Fruit fly (Drosophila melanogaster) Kc167 (cell line): ENCODE results near the gene Sems.

Experiments
- Myc ChIP-seq: fragments of >200 bp; optimal IDR thresholded peaks from 2 replicates; lab custom pipeline; 2017; ENCODE audit warnings: missing external identifiers
- Sin3A ChIP-seq: fragments of >200 bp; optimal IDR thresholded peaks from 2 replicates; lab custom pipeline; 2018; ENCODE audit warnings: missing external identifiers
- h ChIP-seq: fragments of >200 bp; optimal IDR thresholded peaks from 3 replicates; lab custom pipeline; 2018; ENCODE audit warnings: missing external identifiers
- insv ChIP-seq: fragments of >200 bp; optimal IDR thresholded peaks from 3 replicates; lab custom pipeline; 2018; ENCODE audit warnings: missing external identifiers
- psq ChIP-seq: fragments of >200 bp; optimal IDR thresholded peaks from 2 replicates; lab custom pipeline; 2017; ENCODE audit warnings: missing external identifiers
- ttk ChIP-seq: sonication (Bioruptor generic); optimal IDR thresholded peaks from 2 replicates; lab custom pipeline; 2017; ENCODE audit warnings: missing external identifiers

The Sems gene

dm6 chr3L:20976967-20977720 lies 20.6 kb upstream of the Sems start:
- TF ChIP-seq psq (no peak), Sin3A (lab: Kevin White, UChicago) (no peak), insv (lab: Kevin White, UChicago) (no peak), Myc (lab: Kevin White, UChicago) (no peak), ttk (lab: Kevin White, UChicago) (no peak)

- TF ChIP-seq psq (no peak), h (lab: Kevin White, UChicago) (no peak), insv (lab: Kevin White, UChicago) (no peak), ttk (lab: Kevin White, UChicago) (no peak), Myc (lab: Kevin White, UChicago) (no peak), Sin3A (lab: Kevin White, UChicago) (no peak)
Observed at dm6 chr3L:20976383-20976782, 19.8 kb upstream of the Sems start.

DNA sequence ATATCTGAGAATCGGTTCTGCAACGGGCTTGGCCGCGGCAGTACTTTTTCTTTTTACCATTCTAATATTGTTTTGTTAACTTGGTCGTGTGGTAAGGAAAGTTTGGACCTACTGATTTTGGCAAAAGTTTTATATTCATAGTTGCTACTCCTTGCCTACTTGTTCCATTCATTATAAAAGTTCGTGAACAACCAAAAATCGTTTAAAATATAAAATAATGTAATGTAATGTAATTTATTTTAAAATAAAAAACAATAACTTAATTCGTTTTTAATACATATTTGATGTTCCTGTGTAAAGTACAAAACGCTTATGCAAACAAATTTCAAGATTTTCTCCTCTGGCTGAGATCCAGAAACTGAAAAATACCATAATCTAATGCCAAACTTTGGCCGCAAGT lies 18.1 kb upstream of the Sems start, which contains the start of gene CG33286:
Gene CG33286 (minus strand): TSS at position 101 of the 400 bp plus-strand sequence.
- TF ChIP-seq Myc (lab: Kevin White, UChicago) (no peak), psq (no peak), h (lab: Kevin White, UChicago) (no peak), ttk (lab: Kevin White, UChicago) (no peak), insv (lab: Kevin White, UChicago) (no peak), Sin3A (lab: Kevin White, UChicago) (no peak)

dm6 chr3L:20970563-20970962 lies 14.0 kb upstream of the Sems start, which contains the start of gene CG33287:
TSS of gene CG33287 (minus strand) at chr3L:20970663.
- no peak for TF ChIP-seq psq
- TF ChIP-seq Sin3A (lab: Kevin White, UChicago), result no peak
- TF ChIP-seq ttk (lab: Kevin White, UChicago), result no peak
- no peak for TF ChIP-seq insv (lab: Kevin White, UChicago)
- TF ChIP-seq Myc (lab: Kevin White, UChicago), result no peak
- no peak for TF ChIP-seq h (lab: Kevin White, UChicago)

- no peak for TF ChIP-seq Sin3A (lab: Kevin White, UChicago)
- no peak for TF ChIP-seq Myc (lab: Kevin White, UChicago)
- TF ChIP-seq ttk (lab: Kevin White, UChicago), result no peak
- no peak for TF ChIP-seq insv (lab: Kevin White, UChicago)
- TF ChIP-seq psq, result no peak
Observed at dm6 chr3L:20966662-20967061, 10.1 kb upstream of the Sems start, which contains the start of gene CG12983. TSS of gene CG12983 (minus strand) at chr3L:20966762.

DNA sequence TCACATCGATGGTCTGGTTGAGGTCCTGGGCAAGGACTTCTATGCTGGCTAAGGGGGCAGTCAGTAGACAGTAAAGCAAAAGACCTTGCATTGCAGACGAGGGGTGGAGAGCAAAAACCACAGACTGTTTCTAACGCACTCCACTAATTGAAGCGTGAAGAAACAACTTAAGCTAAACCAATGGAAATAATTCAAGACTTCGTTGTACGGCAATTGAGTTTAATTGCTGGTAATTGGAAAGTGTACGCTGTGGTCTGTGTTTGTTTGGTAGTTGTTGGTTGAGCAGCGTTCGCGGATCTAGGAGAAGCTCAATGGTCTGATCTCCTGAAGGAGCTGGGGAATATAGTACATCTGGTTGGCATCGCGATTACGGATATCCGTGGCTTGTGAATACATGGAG lies 5.9 kb upstream of the Sems start, which contains the start of gene CG10587:
Gene CG10587 (minus strand): TSS at position 101 of the 400 bp plus-strand sequence.
- TF ChIP-seq Sin3A (lab: Kevin White, UChicago), result no peak
- TF ChIP-seq h (lab: Kevin White, UChicago), result no peak
- TF ChIP-seq ttk (lab: Kevin White, UChicago), result no peak
- TF ChIP-seq Myc (lab: Kevin White, UChicago), result no peak
- no peak for TF ChIP-seq psq
- TF ChIP-seq insv (lab: Kevin White, UChicago), result no peak

- TF ChIP-seq Myc (lab: Kevin White, UChicago) (no peak), Sin3A (lab: Kevin White, UChicago) (no peak), insv (lab: Kevin White, UChicago) (no peak), h (lab: Kevin White, UChicago) (no peak), psq (no peak), ttk (lab: Kevin White, UChicago) (no peak)
Observed at dm6 chr3L:20961286-20961685, 4.7 kb upstream of the Sems start, which contains the start of gene CG11037. TSS of gene CG11037 (minus strand) at chr3L:20961386.

dm6 chr3L:20954118-20954517 lies 2.4 kb downstream of the Sems start:
- TF ChIP-seq Sin3A (lab: Kevin White, UChicago) (no peak), Myc (lab: Kevin White, UChicago) (no peak), h (lab: Kevin White, UChicago) (no peak), ttk (lab: Kevin White, UChicago) (no peak), insv (lab: Kevin White, UChicago) (no peak), psq (no peak)

dm6 chr3L:20952622-20953618 lies 3.6 kb downstream of the Sems start:
- TF ChIP-seq ttk (lab: Kevin White, UChicago), result no peak
- TF ChIP-seq Sin3A (lab: Kevin White, UChicago), result no peak
- TF ChIP-seq psq, result no peak
- no peak for TF ChIP-seq Myc (lab: Kevin White, UChicago)
- TF ChIP-seq h (lab: Kevin White, UChicago), result no peak
- no peak for TF ChIP-seq insv (lab: Kevin White, UChicago)

DNA sequence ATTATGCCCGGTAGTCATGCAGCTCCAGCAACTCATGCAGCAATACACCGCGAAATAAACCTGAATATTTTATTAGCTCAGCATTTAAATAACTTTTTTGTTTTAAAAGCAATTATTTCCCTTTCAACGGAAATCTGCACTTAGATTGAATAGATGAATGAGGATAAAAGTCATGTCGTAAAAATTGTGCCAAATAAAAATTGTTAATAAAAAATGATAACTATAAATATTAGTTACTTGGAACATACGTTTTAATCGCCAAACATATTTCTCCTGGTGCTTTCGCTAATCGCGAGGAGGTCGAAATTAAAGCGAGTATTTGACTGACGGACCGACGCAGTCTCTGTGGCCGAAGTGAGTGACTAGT lies 4.4 kb downstream of the Sems start:
- TF ChIP-seq Myc (lab: Kevin White, UChicago) (no peak), psq (no peak), insv (lab: Kevin White, UChicago) (no peak), ttk (lab: Kevin White, UChicago) (no peak), Sin3A (lab: Kevin White, UChicago) (no peak), h (lab: Kevin White, UChicago) (no peak)
